Fruit fly (Drosophila melanogaster): ENCODE data around the gene Flad2.

The Flad2 gene

dm6 chr2L:13394903-13395302, 17.4 kb upstream of the Flad2 start, which contains the start of gene RpL24 (continued):
- no peak for TF ChIP-seq hbn (GFP tag; IDR thresholded peaks at IDR 0.05; ENCODE audit: partially characterized antibody)
- peak; percentile 90 for TF ChIP-seq CG3407 (GFP tag; optimal IDR thresholded peaks at IDR 0.05)
- TF ChIP-seq H15 (GFP tag; IDR thresholded peaks at IDR 0.05): peak; percentile 87
- TF ChIP-seq Mes4 (GFP tag; optimal IDR thresholded peaks at IDR 0.05): peak; percentile 96
- TF ChIP-seq tap (tag; optimal IDR thresholded peaks at IDR 0.05): peak; percentile 77
- peak; percentile 74 for TF ChIP-seq Dek (tag; optimal IDR thresholded peaks at IDR 0.05)
- peak; percentile 36; the same call in 2 of the 3 replicates for TF ChIP-seq croc (GFP tag; conservative IDR thresholded peaks at IDR 0.05)
- TF ChIP-seq CG13894 (tag; optimal IDR thresholded peaks at IDR 0.05): peak; percentile 85
- TF ChIP-seq Ada2b (GFP tag; IDR thresholded peaks at IDR 0.05): peak; percentile 76; the same call in 1 of the 2 replicates
- peak; percentile 93 for TF ChIP-seq Camta (GFP tag; optimal IDR thresholded peaks at IDR 0.05)
- TF ChIP-seq ap (GFP tag; IDR thresholded peaks at IDR 0.05): peak; percentile 80
- peak; percentile 61 for TF ChIP-seq CG1602 (GFP tag; optimal IDR thresholded peaks at IDR 0.05)
- no peak for TF ChIP-seq yki (optimal IDR thresholded peaks at IDR 0.05)
- no peak for TF ChIP-seq CG7963 (GFP tag; IDR thresholded peaks at IDR 0.05; ENCODE audit: partially characterized antibody)
- TF ChIP-seq CG4424 (GFP tag; optimal IDR thresholded peaks at IDR 0.05): peak; percentile 90
- no peak for TF ChIP-seq inv (GFP tag; IDR thresholded peaks at IDR 0.05; ENCODE audit: partially characterized antibody)
- peak; percentile 79 for TF ChIP-seq pho (GFP tag; optimal IDR thresholded peaks at IDR 0.05)
- peak; percentile 50 for TF ChIP-seq fd96Cb (tag; optimal IDR thresholded peaks at IDR 0.05)
- peak; percentile 99 for TF ChIP-seq Ets65A (GFP tag)
- TF ChIP-seq CG31388 (GFP tag; optimal IDR thresholded peaks at IDR 0.05): peak; percentile 39
- TF ChIP-seq Xbp1 (GFP tag; optimal IDR thresholded peaks at IDR 0.05): peak; percentile 87
- no peak for TF ChIP-seq CG11560 (tag; IDR thresholded peaks at IDR 0.05)
- TF ChIP-seq slou (GFP tag; optimal IDR thresholded peaks at IDR 0.05): peak; percentile 83
- TF ChIP-seq Rfx (GFP tag; IDR thresholded peaks at IDR 0.05): peak; percentile 94
- peak; percentile 31; the same call in 1 of the 2 replicates for TF ChIP-seq Dref (GFP tag; IDR thresholded peaks at IDR 0.05)
- TF ChIP-seq Hand (GFP tag; optimal IDR thresholded peaks at IDR 0.05): peak; percentile 88
- TF ChIP-seq CG9215 (GFP tag; IDR thresholded peaks at IDR 0.05): 0 out of 2 replicates have a peak, but pooled peaks have one; percentile 37
- peak; percentile 77 for TF ChIP-seq zen (tag; optimal IDR thresholded peaks at IDR 0.05)
- peak; percentile 71 for TF ChIP-seq Chrac-16 (GFP tag; optimal IDR thresholded peaks at IDR 0.05)
- peak; percentile 83 for TF ChIP-seq Nf-YA (GFP tag; IDR thresholded peaks at IDR 0.05)
- TF ChIP-seq dimm (GFP tag; IDR thresholded peaks at IDR 0.05): peak; percentile 75
- peak; percentile 62 for TF ChIP-seq CG3838 (GFP tag; optimal IDR thresholded peaks at IDR 0.05)
- TF ChIP-seq YL-1 (GFP tag; optimal IDR thresholded peaks at IDR 0.05): peak; percentile 99
- peak; percentile 45; the same call in 1 of the 2 replicates for TF ChIP-seq CG42726 (GFP tag; IDR thresholded peaks at IDR 0.05; ENCODE audit: partially characterized antibody)
- no peak for TF ChIP-seq HLH4C (GFP tag; IDR thresholded peaks at IDR 0.05; ENCODE audit: partially characterized antibody)
- peak; percentile 90 for TF ChIP-seq Hsf (GFP tag; optimal IDR thresholded peaks at IDR 0.05)
- peak; percentile 91 for TF ChIP-seq CG17385 (GFP tag; optimal IDR thresholded peaks at IDR 0.05)
- peak; percentile 71 for TF ChIP-seq Oli (tag; optimal IDR thresholded peaks at IDR 0.05)
- TF ChIP-seq CG13296 (GFP tag; optimal IDR thresholded peaks at IDR 0.05): peak; percentile 95
- TF ChIP-seq her (GFP tag; optimal IDR thresholded peaks at IDR 0.05): peak; percentile 93
- peak; percentile 94 for TF ChIP-seq en (GFP tag; optimal IDR thresholded peaks at IDR 0.05)
- TF ChIP-seq ems (GFP tag; optimal IDR thresholded peaks at IDR 0.05): peak; percentile 87
- peak; percentile 63 for TF ChIP-seq CG18476 (GFP tag; optimal IDR thresholded peaks at IDR 0.05)
- TF ChIP-seq Abd-B (GFP tag; optimal IDR thresholded peaks at IDR 0.05): no peak
- TF ChIP-seq Max (GFP tag; optimal IDR thresholded peaks at IDR 0.05): peak; percentile 98
- peak; percentile 84 for TF ChIP-seq chn (GFP tag; optimal IDR thresholded peaks at IDR 0.05)
- TF ChIP-seq CG6854 (GFP tag; optimal IDR thresholded peaks at IDR 0.05): peak; percentile 95
- TF ChIP-seq Bteb2 (GFP tag; optimal IDR thresholded peaks at IDR 0.05): peak; percentile 86
- peak; percentile 89 for TF ChIP-seq NK7.1 (GFP tag; optimal IDR thresholded peaks at IDR 0.05)
- TF ChIP-seq CG11085 (GFP tag; IDR thresholded peaks at IDR 0.05): peak; percentile 85
- peak; percentile 53; the same call in 1 of the 3 replicates for TF ChIP-seq CG2889 (GFP tag; IDR thresholded peaks at IDR 0.05)

Measured in whole organism, embryonic.